Worm (Caenorhabditis elegans): ENCODE data around the gene ard-1.

DNA sequence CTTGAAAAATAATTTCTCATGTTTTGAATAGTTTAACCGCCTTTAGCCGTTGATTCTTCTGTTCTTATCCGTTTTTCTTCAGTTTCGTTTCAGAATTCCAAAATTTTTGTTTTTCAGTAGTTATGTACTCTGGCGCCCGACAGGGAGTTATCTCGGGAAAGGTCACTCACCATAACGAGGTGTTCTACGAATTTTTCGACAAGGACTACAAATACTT is 12.1 kb downstream of the ard-1 start, which contains the start of gene F01G4.4:
- no peak for TF ChIP-seq lsy-12 (tag; optimal IDR thresholded peaks at IDR 0.05)
- no peak for TF ChIP-seq nhr-28 (tag; optimal IDR thresholded peaks at IDR 0.05)
- TF ChIP-seq R02D3.7 (tag; optimal IDR thresholded peaks at IDR 0.05) = no peak
- TF ChIP-seq mdl-1 (tag; optimal IDR thresholded peaks at IDR 0.05) = no peak
- no peak for TF ChIP-seq nhr-25 (tag; optimal IDR thresholded peaks at IDR 0.05)
- no peak for TF ChIP-seq sea-2 (GFP tag; optimal IDR thresholded peaks at IDR 0.05)
- no peak for TF ChIP-seq fkh-10 (GFP tag; optimal IDR thresholded peaks at IDR 0.05)
- TF ChIP-seq nhr-77 (tag; optimal IDR thresholded peaks at IDR 0.05) = no peak
- no peak for TF ChIP-seq unc-62 (GFP tag; optimal IDR thresholded peaks at IDR 0.05)

Data from whole organism, L3 larva.